Fruit fly (Drosophila melanogaster) whole organism, embryonic: ENCODE data around the gene CG12992.

Experiments
- ATbp ChIP-seq: fragments of 200-800 bp; sonication (Bioruptor generic); optimal IDR thresholded peaks from 2 replicates; lab custom pipeline; 2017; ENCODE audit warnings: missing biosample characterization, mild to moderate bottlenecking, missing genetic modification characterization, missing genetic modification reagents
- Asciz ChIP-seq: fragments of 200-800 bp; sonication (Bioruptor generic); optimal IDR thresholded peaks from 2 replicates; lab custom pipeline; 2017; ENCODE audit warnings: missing biosample characterization, mild to moderate bottlenecking, missing genetic modification characterization, missing genetic modification reagents
- Atf6 ChIP-seq: fragments of 200-800 bp; sonication (Bioruptor generic); IDR thresholded peaks from 2 replicates; pipeline ENCODE4 v1.3.6; 2022; ENCODE audit warnings: missing biosample characterization, missing genetic modification characterization
- CG10565 ChIP-seq: fragments of 200-800 bp; sonication (Bioruptor generic); optimal IDR thresholded peaks from 3 replicates; lab custom pipeline; 2016; ENCODE audit warnings: missing biosample characterization, mild to moderate bottlenecking, missing genetic modification characterization
- CG10959 ChIP-seq: fragments of 200-800 bp; sonication (Bioruptor generic); IDR thresholded peaks from 2 replicates; pipeline ENCODE4 v1.3.6; 2022; ENCODE audit warnings: missing biosample characterization, missing genetic modification characterization
- CG11247 ChIP-seq: fragments of 200-800 bp; sonication (Bioruptor generic); IDR thresholded peaks from 2 replicates; pipeline ENCODE4 v1.3.6; 2022; ENCODE audit warnings: missing biosample characterization, missing genetic modification characterization
- CG11398 ChIP-seq: fragments of 200-800 bp; sonication (Bioruptor generic); optimal IDR thresholded peaks from 2 replicates; lab custom pipeline; 2016; ENCODE audit warnings: missing biosample characterization, missing genetic modification characterization
- CG13287 ChIP-seq: fragments of 200-800 bp; sonication (Bioruptor generic); IDR thresholded peaks from 2 replicates; pipeline ENCODE4 v1.3.6; 2022; ENCODE audit warnings: missing biosample characterization, missing genetic modification characterization; ENCODE audit not compliant: partially characterized antibody
- CG15011 ChIP-seq: fragments of 200-800 bp; sonication (Bioruptor generic); optimal IDR thresholded peaks from 3 replicates; lab custom pipeline; 2018; ENCODE audit warnings: missing biosample characterization, mild to moderate bottlenecking, missing genetic modification characterization
- CG16779 ChIP-seq: fragments of 200-800 bp; sonication (Bioruptor generic); IDR thresholded peaks from 2 replicates; pipeline ENCODE4 v1.3.6; 2022; ENCODE audit warnings: missing biosample characterization, missing genetic modification characterization
- CG16813 ChIP-seq: fragments of 200-800 bp; sonication (Bioruptor generic); IDR thresholded peaks from 3 replicates; pipeline ENCODE4 v1.3.6; 2022; ENCODE audit warnings: missing biosample characterization, missing genetic modification characterization; ENCODE audit not compliant: partially characterized antibody
- CG17361 ChIP-seq: fragments of 200-800 bp; sonication (Bioruptor generic); IDR thresholded peaks from 3 replicates; pipeline ENCODE4 v1.3.6; 2022; ENCODE audit warnings: missing biosample characterization, missing genetic modification characterization
- CG2116 ChIP-seq: fragments of 200-800 bp; sonication (Bioruptor generic); optimal IDR thresholded peaks from 3 replicates; lab custom pipeline; 2018; ENCODE audit warnings: missing biosample characterization, mild to moderate bottlenecking, missing genetic modification characterization
- CG30020 ChIP-seq: fragments of 200-800 bp; optimal IDR thresholded peaks from 2 replicates; lab custom pipeline; 2019; ENCODE audit warnings: missing biosample characterization, mild to moderate bottlenecking, missing genetic modification characterization, moderate library complexity
- CG3163 ChIP-seq: fragments of 200-800 bp; sonication (Bioruptor generic); optimal IDR thresholded peaks from 3 replicates; lab custom pipeline; 2016; ENCODE audit warnings: missing biosample characterization, missing genetic modification characterization
- CG3847 ChIP-seq: fragments of 200-800 bp; sonication (Bioruptor generic); IDR thresholded peaks from 2 replicates; pipeline ENCODE4 v1.3.6; 2022; ENCODE audit warnings: missing biosample characterization, missing genetic modification characterization
- CG4424 ChIP-seq: fragments of 200-800 bp; sonication (Bioruptor generic); optimal IDR thresholded peaks from 3 replicates; lab custom pipeline; 2016; ENCODE audit warnings: missing biosample characterization, missing genetic modification characterization
- CG7786 ChIP-seq: fragments of 200-800 bp; sonication (Bioruptor generic); optimal IDR thresholded peaks from 2 replicates; lab custom pipeline; 2016; ENCODE audit warnings: missing biosample characterization, missing genetic modification characterization
- CG7839 ChIP-seq: fragments of 200-800 bp; sonication (Bioruptor generic); optimal IDR thresholded peaks from 3 replicates; lab custom pipeline; 2018; ENCODE audit warnings: missing biosample characterization, mild to moderate bottlenecking, missing genetic modification characterization, moderate library complexity
- CG7963 ChIP-seq: fragments of 200-800 bp; sonication (Bioruptor generic); IDR thresholded peaks from 3 replicates; pipeline ENCODE4 v1.3.6; 2022; ENCODE audit warnings: missing biosample characterization, missing genetic modification characterization; ENCODE audit not compliant: partially characterized antibody
- CG8290 ChIP-seq, 3 experiments: fragments of 200-800 bp; sonication (Bioruptor generic); optimal IDR thresholded peaks; 2 replicates each; lab custom pipeline; 2016 to 2019; ENCODE audit warnings: missing biosample characterization in 3 of 3, missing genetic modification characterization in 3 of 3, mild to moderate bottlenecking in 2 of 3, moderate library complexity in 1 of 3
- CG9727 ChIP-seq: fragments of 200-800 bp; sonication (Bioruptor generic); optimal IDR thresholded peaks from 3 replicates; lab custom pipeline; 2017; ENCODE audit warnings: missing biosample characterization, mild to moderate bottlenecking, missing genetic modification characterization
- CG9876 ChIP-seq: fragments of 200-800 bp; sonication (Bioruptor generic); optimal IDR thresholded peaks from 2 replicates; lab custom pipeline; 2016; ENCODE audit warnings: missing biosample characterization, missing genetic modification characterization
- Dad ChIP-seq: fragments of 200-800 bp; sonication (Bioruptor generic); optimal IDR thresholded peaks from 3 replicates; lab custom pipeline; 2016; ENCODE audit warnings: missing biosample characterization, missing genetic modification characterization
- Hand ChIP-seq: fragments of 200-800 bp; sonication (Bioruptor generic); optimal IDR thresholded peaks from 2 replicates; lab custom pipeline; 2017; ENCODE audit warnings: mild to moderate bottlenecking, missing biosample characterization, missing genetic modification reagents, missing genetic modification characterization
- Hr78 ChIP-seq, 2 experiments: fragments of 200-800 bp in 1 of 2; fragments of >200 bp in 1 of 2; sonication (Bioruptor generic) in 1 of 2; optimal IDR thresholded peaks; 2 replicates each; lab custom pipeline; 2017 to 2019; ENCODE audit warnings: missing biosample characterization in 2 of 2, missing genetic modification characterization in 2 of 2, mild to moderate bottlenecking in 1 of 2, moderate library complexity in 1 of 2
- Med ChIP-seq: fragments of 200-800 bp; sonication (Bioruptor generic); peaks from one replicate; lab custom pipeline; 2016; ENCODE audit warnings: missing biosample characterization, missing genetic modification characterization, mild to moderate bottlenecking, inconsistent platforms, moderate library complexity
- Myb ChIP-seq: fragments of 200-800 bp; sonication (Bioruptor generic); optimal IDR thresholded peaks from 2 replicates; lab custom pipeline; 2016; ENCODE audit warnings: missing biosample characterization, missing genetic modification characterization
- Pdp1 ChIP-seq, 2 experiments: fragments of 200-800 bp; sonication (Bioruptor generic); optimal IDR thresholded peaks; 3 replicates each; lab custom pipeline; 2016; ENCODE audit warnings: missing biosample characterization in 2 of 2, missing genetic modification characterization in 2 of 2, mild to moderate bottlenecking in 1 of 2, moderate library complexity in 1 of 2
- Ptx1 ChIP-seq: fragments of 200-800 bp; sonication (Bioruptor generic); IDR thresholded peaks from 2 replicates; pipeline ENCODE4 v1.3.6; 2022; ENCODE audit warnings: missing biosample characterization, missing genetic modification characterization
- Rx ChIP-seq: fragments of 200-800 bp; sonication (Bioruptor generic); IDR thresholded peaks from 2 replicates; pipeline ENCODE4 v1.3.6; 2022; ENCODE audit warnings: missing biosample characterization, missing genetic modification characterization
- btn ChIP-seq: fragments of 200-800 bp; sonication (Bioruptor generic); optimal IDR thresholded peaks from 2 replicates; lab custom pipeline; 2016; ENCODE audit warnings: missing biosample characterization, missing genetic modification characterization
- cas ChIP-seq: fragments of 200-800 bp; sonication (Bioruptor generic); IDR thresholded peaks from 2 replicates; pipeline ENCODE4 v1.3.6; 2022; ENCODE audit warnings: missing biosample characterization, missing genetic modification characterization
- chif ChIP-seq, 2 experiments: fragments of 200-800 bp; sonication (Bioruptor generic); optimal IDR thresholded peaks; 3 replicates each; lab custom pipeline; 2016; ENCODE audit warnings: missing biosample characterization in 2 of 2, missing genetic modification characterization in 2 of 2
- dimm ChIP-seq: fragments of 200-800 bp; sonication (Bioruptor generic); IDR thresholded peaks from 2 replicates; pipeline ENCODE4 v1.3.6; 2022; ENCODE audit warnings: missing biosample characterization, missing genetic modification characterization
- dm ChIP-seq: fragments of 200-800 bp; sonication (Bioruptor generic); optimal IDR thresholded peaks from 3 replicates; lab custom pipeline; 2016; ENCODE audit warnings: missing biosample characterization, missing genetic modification characterization
- dysf ChIP-seq: fragments of 200-800 bp; sonication (Bioruptor generic); IDR thresholded peaks from 3 replicates; pipeline ENCODE4 v1.3.6; 2022; ENCODE audit warnings: missing biosample characterization, missing genetic modification characterization
- eve ChIP-seq, 2 experiments: fragments of >200 bp; optimal IDR thresholded peaks; 2 replicates each; lab custom pipeline; 2017; ENCODE audit warnings: missing biosample characterization in 2 of 2, missing genetic modification characterization in 2 of 2
- gcm2 ChIP-seq: fragments of 200-800 bp; sonication (Bioruptor generic); optimal IDR thresholded peaks from 2 replicates; lab custom pipeline; 2016; ENCODE audit warnings: missing biosample characterization, missing genetic modification characterization
- gfzf ChIP-seq: fragments of 200-800 bp; sonication (Bioruptor generic); optimal IDR thresholded peaks from 2 replicates; lab custom pipeline; 2016; ENCODE audit warnings: missing biosample characterization, mild to moderate bottlenecking, missing genetic modification characterization, moderate library complexity
- gro ChIP-seq: fragments of 200-800 bp; sonication (Bioruptor generic); optimal IDR thresholded peaks from 2 replicates; lab custom pipeline; 2016; ENCODE audit warnings: missing biosample characterization, missing genetic modification characterization
- insv ChIP-seq, 2 experiments: fragments of 200-800 bp; sonication (Bioruptor generic); optimal IDR thresholded peaks; 3 replicates each; lab custom pipeline; 2016 to 2018; ENCODE audit warnings: missing biosample characterization in 2 of 2, missing genetic modification characterization in 2 of 2
- maf-S ChIP-seq: fragments of 200-800 bp; sonication (Bioruptor generic); optimal IDR thresholded peaks from 2 replicates; lab custom pipeline; 2016; ENCODE audit warnings: missing biosample characterization, missing genetic modification characterization
- org-1 ChIP-seq: fragments of 200-800 bp; sonication (Bioruptor generic); optimal IDR thresholded peaks from 2 replicates; lab custom pipeline; 2017; ENCODE audit warnings: missing biosample characterization, missing genetic modification characterization
- seq ChIP-seq: fragments of 200-800 bp; sonication (Bioruptor generic); IDR thresholded peaks from 2 replicates; pipeline ENCODE4 v1.3.6; 2022; ENCODE audit warnings: missing biosample characterization, missing genetic modification characterization
- sna ChIP-seq: fragments of 200-800 bp; sonication (Bioruptor generic); IDR thresholded peaks from 2 replicates; pipeline ENCODE4 v1.3.6; 2022; ENCODE audit warnings: missing biosample characterization, missing genetic modification characterization; ENCODE audit not compliant: partially characterized antibody
- tna ChIP-seq: fragments of 200-800 bp; sonication (Bioruptor generic); IDR thresholded peaks from 2 replicates; pipeline ENCODE4 v1.3.6; 2022; ENCODE audit warnings: missing biosample characterization, missing genetic modification characterization; ENCODE audit not compliant: partially characterized antibody
- tx ChIP-seq: fragments of 200-800 bp; sonication (Bioruptor generic); optimal IDR thresholded peaks from 2 replicates; lab custom pipeline; 2016; ENCODE audit warnings: missing biosample characterization, missing genetic modification characterization

CG12992 gene

DNA sequence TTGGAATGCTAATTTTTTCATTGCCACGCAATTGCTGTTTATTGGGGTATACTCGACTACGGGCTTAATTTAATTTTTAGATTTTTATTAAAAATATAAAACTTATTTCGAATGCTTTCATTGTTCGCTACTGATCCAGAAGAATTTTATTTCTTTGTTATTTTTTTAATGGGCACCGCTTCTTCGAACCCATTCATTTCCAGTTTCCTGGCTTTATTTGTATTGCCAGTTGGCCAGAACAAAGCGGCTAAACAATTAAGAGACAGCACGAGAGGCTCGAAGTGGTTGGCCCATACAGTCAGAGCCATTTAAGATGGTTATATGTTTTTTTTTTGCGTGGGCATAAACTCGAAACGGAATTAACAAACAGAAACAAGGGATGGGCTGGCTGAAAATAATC, 7.2 kb downstream of the CG12992 start (continued):
- TF ChIP-seq Atf6 (GFP tag; lab: Robert Waterston, UW) = peak; percentile 91
- TF ChIP-seq Ptx1 (GFP tag; lab: Robert Waterston, UW) = peak; percentile 84
- TF ChIP-seq CG16779 (GFP tag; lab: Robert Waterston, UW) = peak; percentile 78
- TF ChIP-seq dm (GFP tag; lab: Kevin White, UChicago) = peak; percentile 18
- TF ChIP-seq CG7963 = no peak
- peak; percentile 67 for TF ChIP-seq CG15011 (GFP tag; lab: Kevin White, UChicago)
- TF ChIP-seq CG10959 (GFP tag; lab: Robert Waterston, UW) = peak; percentile 57
- TF ChIP-seq tna (GFP tag; lab: Robert Waterston, UW) = no peak
- peak; percentile 73 for TF ChIP-seq CG4424 (GFP tag; lab: Kevin White, UChicago)
- peak; percentile 71 for TF ChIP-seq Rx (GFP tag; lab: Robert Waterston, UW)
- no peak for TF ChIP-seq tx (GFP tag; lab: Kevin White, UChicago)
- peak; percentile 18 for TF ChIP-seq maf-S (GFP tag; lab: Kevin White, UChicago)
- no peak for TF ChIP-seq CG8290 (GFP tag; optimal IDR thresholded peaks at IDR 0.05; lab: Kevin White, UChicago)
- no peak for TF ChIP-seq CG8290 (tag; optimal IDR thresholded peaks at IDR 0.05; lab: Kevin White, UChicago)
- no peak for TF ChIP-seq sna
- TF ChIP-seq CG3163 (GFP tag; lab: Kevin White, UChicago) = no peak
- TF ChIP-seq ATbp (GFP tag; lab: Kevin White, UChicago) = peak; percentile 52
- TF ChIP-seq CG30020 (tag; lab: Kevin White, UChicago) = no peak
- TF ChIP-seq CG7786 (GFP tag; lab: Kevin White, UChicago) = peak; percentile 19
- peak; percentile 85 for TF ChIP-seq CG7839 (tag; lab: Kevin White, UChicago)
- no peak for TF ChIP-seq insv (GFP tag; optimal IDR thresholded peaks at IDR 0.05; lab: Kevin White, UChicago)
- TF ChIP-seq Hr78 (GFP tag; optimal IDR thresholded peaks at IDR 0.05; lab: Kevin White, UChicago) = no peak
- peak; percentile 34 for TF ChIP-seq org-1 (GFP tag; lab: Kevin White, UChicago)
- no peak for TF ChIP-seq eve (GFP tag; optimal IDR thresholded peaks at IDR 0.05; lab: Kevin White, UChicago)
- TF ChIP-seq CG9876 (GFP tag; lab: Kevin White, UChicago) = peak; percentile 7
- peak; percentile 32 for TF ChIP-seq CG2116 (GFP tag; lab: Kevin White, UChicago)
- TF ChIP-seq CG17361 = peak; percentile 75
- peak; percentile 76 for TF ChIP-seq CG11247 (GFP tag; lab: Robert Waterston, UW)
- TF ChIP-seq CG9727 (GFP tag; lab: Kevin White, UChicago) = peak; percentile 80
- peak; percentile 27 to 57 for TF ChIP-seq chif (GFP tag; optimal IDR thresholded peaks at IDR 0.05; lab: Kevin White, UChicago)
- TF ChIP-seq, all 482 proteins: peak for 314

DNA sequence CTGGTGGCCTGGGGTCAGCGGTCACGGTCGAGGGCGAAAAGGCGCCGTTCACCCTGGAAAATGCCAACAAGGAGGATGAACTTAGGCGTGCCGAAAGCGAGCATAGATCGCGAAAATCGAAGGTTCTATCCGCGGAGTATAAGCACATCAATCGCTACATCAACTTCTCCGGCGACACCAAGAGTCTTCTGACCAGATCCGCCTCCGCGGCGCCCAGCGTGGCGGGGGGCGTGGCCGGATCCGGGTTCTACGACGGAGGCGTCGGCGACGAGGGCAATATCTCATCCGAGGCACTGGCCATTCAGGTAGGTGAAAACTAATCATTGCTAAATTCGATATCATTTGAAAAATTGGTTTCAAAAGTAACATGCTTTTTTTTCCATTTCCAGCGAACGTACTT, 9.0 kb downstream of the CG12992 start:
- no peak for TF ChIP-seq Pdp1 (GFP tag; optimal IDR thresholded peaks at IDR 0.05; lab: Kevin White, UChicago)
- peak; percentile 42 for TF ChIP-seq Med
- TF ChIP-seq, all 482 proteins: peak for 1

DNA sequence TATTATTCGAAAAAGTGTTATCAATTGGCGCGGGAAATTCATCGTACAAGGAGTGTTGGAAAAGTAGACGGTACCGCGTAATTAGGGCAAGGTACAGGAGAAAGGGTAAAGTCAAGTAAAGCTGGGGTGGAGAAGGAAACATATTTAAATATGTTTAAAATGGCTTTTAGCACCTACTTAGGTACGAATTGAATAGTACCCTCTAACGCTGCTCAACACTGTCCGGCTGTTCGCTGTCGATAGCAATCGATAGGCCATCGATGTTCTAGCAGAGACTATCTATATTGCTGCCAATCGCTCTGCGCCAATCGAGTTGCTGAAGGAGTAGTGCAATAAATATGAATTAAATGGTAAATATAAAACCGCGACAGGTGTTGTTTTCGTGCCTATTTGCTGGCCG, 10.7 kb downstream of the CG12992 start, which contains the start of gene X11L:
X11L (plus strand) TSS at position 279 of the 400 bp plus-strand sequence.
- TF ChIP-seq dimm (GFP tag; lab: Robert Waterston, UW) (no peak), btn (peak; percentile 55), dysf (GFP tag; lab: Robert Waterston, UW) (peak; percentile 68), CG13287 (GFP tag; lab: Robert Waterston, UW) (peak; percentile 89), gfzf (GFP tag; lab: Kevin White, UChicago) (peak; percentile 36), Asciz (GFP tag; lab: Kevin White, UChicago) (no peak), CG3847 (peak; percentile 76), seq (0 out of 2 replicates have a peak, but pooled peaks have one; percentile 24), Hand (no peak), CG16813 (GFP tag; lab: Robert Waterston, UW) (peak; percentile 91), gcm2 (GFP tag; lab: Kevin White, UChicago) (peak; percentile 65), Dad (GFP tag; lab: Kevin White, UChicago) (peak; percentile 54), cas (GFP tag; lab: Robert Waterston, UW) (no peak), CG8290 (GFP tag; optimal IDR thresholded peaks at IDR 0.05; lab: Kevin White, UChicago) (peak; percentile 54), CG8290 (tag; optimal IDR thresholded peaks at IDR 0.05; lab: Kevin White, UChicago) (peak; percentile 11 to 90), gro (peak; percentile 86), Myb (peak; percentile 81), CG11398 (GFP tag; lab: Kevin White, UChicago) (peak; percentile 34), CG10565 (GFP tag; lab: Kevin White, UChicago) (no peak)
